Fruit fly (Drosophila melanogaster): ENCODE results near the gene Gmd.

Gene Gmd

DNA sequence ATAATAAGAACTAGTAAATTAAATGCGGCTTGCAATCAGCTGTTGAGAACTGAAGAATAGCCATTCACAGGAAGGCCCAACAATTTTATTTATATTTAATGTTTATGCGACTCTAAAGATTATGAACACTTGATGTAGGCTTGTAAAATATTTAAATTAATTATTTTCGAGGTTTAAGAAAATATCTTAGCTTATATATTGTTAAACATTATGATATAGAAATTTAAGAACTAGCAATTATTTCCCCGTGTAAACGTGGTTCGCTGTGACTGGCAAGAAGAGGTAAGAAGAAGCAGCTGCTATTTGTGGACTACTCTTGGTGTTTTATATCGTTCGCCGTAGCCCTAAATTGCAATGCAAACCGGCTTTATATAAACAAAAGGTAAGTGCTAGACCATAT lies 31.5 kb downstream of the Gmd start, which contains the start of the genes mRpL24 and betaggt-I (continued):
- TF ChIP-seq Ada2b (GFP tag; IDR thresholded peaks at IDR 0.05) (peak; percentile 96), CG18011 (GFP tag; optimal IDR thresholded peaks at IDR 0.05) (peak; percentile 85), org-1 (GFP tag; optimal IDR thresholded peaks at IDR 0.05) (peak; percentile 86), CG10979 (tag; optimal IDR thresholded peaks at IDR 0.05) (peak; percentile 96), CG4404 (GFP tag; IDR thresholded peaks at IDR 0.05) (peak; percentile 85), Elba2 (GFP tag; optimal IDR thresholded peaks at IDR 0.05) (peak; percentile 60), abd-A (tag; optimal IDR thresholded peaks at IDR 0.05) (no peak), trem (tag; optimal IDR thresholded peaks at IDR 0.05) (peak; percentile 95), CG10147 (GFP tag; optimal IDR thresholded peaks at IDR 0.05) (peak; percentile 96), Gug (GFP tag; IDR thresholded peaks at IDR 0.05) (peak; percentile 89), CG17385 (GFP tag; optimal IDR thresholded peaks at IDR 0.05) (peak; percentile 99), Lim3 (GFP tag; IDR thresholded peaks at IDR 0.05) (peak; percentile 75; the same call in 1 of the 2 replicates), ken (GFP tag; IDR thresholded peaks at IDR 0.05) (peak; percentile 97), mld (GFP tag; IDR thresholded peaks at IDR 0.05; ENCODE audit: partially characterized antibody) (no peak), nerfin-2 (GFP tag; IDR thresholded peaks at IDR 0.05; ENCODE audit: partially characterized antibody) (no peak), Lpt (GFP tag; optimal IDR thresholded peaks at IDR 0.05) (no peak), jing (GFP tag; optimal IDR thresholded peaks at IDR 0.05) (peak; percentile 75), CG4854 (GFP tag; optimal IDR thresholded peaks at IDR 0.05) (peak; percentile 87), CG15514 (GFP tag; optimal IDR thresholded peaks at IDR 0.05) (peak; percentile 92), CG16815 (GFP tag; optimal IDR thresholded peaks at IDR 0.05) (peak; percentile 92), CG11723 (GFP tag; optimal IDR thresholded peaks at IDR 0.05) (no peak), CG6175 (GFP tag; IDR thresholded peaks at IDR 0.05) (peak; percentile 92), grau (tag; optimal IDR thresholded peaks at IDR 0.05) (peak; percentile 97), shn (GFP tag; optimal IDR thresholded peaks at IDR 0.05) (peak; percentile 61), unc-4 (GFP tag; IDR thresholded peaks at IDR 0.05; ENCODE audit: partially characterized antibody) (no peak), CG14050 (GFP tag; IDR thresholded peaks at IDR 0.05) (peak; percentile 94), HmgZ (tag; optimal IDR thresholded peaks at IDR 0.05) (peak; percentile 98), al (GFP tag; IDR thresholded peaks at IDR 0.05) (peak; percentile 95), CG12391 (tag; optimal IDR thresholded peaks at IDR 0.05) (peak; percentile 99), HLHmδ (GFP tag; optimal IDR thresholded peaks at IDR 0.05) (no peak), Pdp1 (GFP tag; optimal IDR thresholded peaks at IDR 0.05) (peak; percentile 72 to 88), Myb (GFP tag; optimal IDR thresholded peaks at IDR 0.05) (peak; percentile 50), CG10565 (GFP tag; optimal IDR thresholded peaks at IDR 0.05) (peak; percentile 71), Abd-B (GFP tag; optimal IDR thresholded peaks at IDR 0.05) (peak; percentile 96), Jarid2 (GFP tag; optimal IDR thresholded peaks at IDR 0.05) (peak; percentile 75), slbo (GFP tag; IDR thresholded peaks at IDR 0.05) (peak; percentile 97), CG12071 (GFP tag; optimal IDR thresholded peaks at IDR 0.05) (peak; percentile 78), btn (GFP tag; optimal IDR thresholded peaks at IDR 0.05) (no peak), CG18599 (GFP tag; optimal IDR thresholded peaks at IDR 0.05) (peak; percentile 97), CG12659 (GFP tag; optimal IDR thresholded peaks at IDR 0.05) (peak; percentile 98), crol (GFP tag; IDR thresholded peaks at IDR 0.05) (peak; percentile 62), peb (GFP tag; IDR thresholded peaks at IDR 0.05) (peak; percentile 89), CG12155 (GFP tag; optimal IDR thresholded peaks at IDR 0.05) (peak; percentile 94), CG7928 (GFP tag; optimal IDR thresholded peaks at IDR 0.05) (peak; percentile 77), zf30C (GFP tag; optimal IDR thresholded peaks at IDR 0.05) (peak; percentile 12), D (optimal IDR thresholded peaks at IDR 0.05) (no peak), D (GFP tag; optimal IDR thresholded peaks at IDR 0.05) (peak; percentile 90), lov (optimal IDR thresholded peaks at IDR 0.05) (no peak), lov (GFP tag; IDR thresholded peaks at IDR 0.05) (peak; percentile 93), CkIIα-i1 (GFP tag; IDR thresholded peaks at IDR 0.05) (peak; percentile 64; the same call in 1 of the 2 replicates), vfl (GFP tag; optimal IDR thresholded peaks at IDR 0.05) (peak; percentile 94)

Measured in whole organism, embryonic.